Worm (Caenorhabditis elegans): ENCODE data around the gene Y111B2A.2.

Gene Y111B2A.2

DNA sequence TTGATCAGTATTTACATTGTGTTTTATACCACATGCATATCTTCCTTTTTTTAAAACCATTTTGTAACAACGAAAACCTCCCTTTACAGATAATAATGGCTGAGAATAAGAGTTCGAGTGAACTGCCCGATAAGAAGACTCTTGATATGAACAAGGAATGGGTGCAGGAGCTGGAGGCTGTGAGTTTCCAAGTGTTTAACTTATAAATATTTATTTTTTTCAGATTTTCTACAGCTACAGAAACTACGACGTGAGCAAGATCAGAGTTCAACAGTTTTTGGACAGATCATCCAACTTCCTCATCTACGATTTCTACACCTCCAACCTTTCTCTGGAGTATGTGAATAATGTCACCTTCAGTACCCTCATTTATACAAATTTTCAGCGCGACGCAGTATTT is 563 bp downstream of the Y111B2A.2 start, which contains the start of gene herd-1:
TSS of gene herd-1 (plus strand) at position 90 of the 400 bp plus-strand sequence.
- no peak for TF ChIP-seq dao-5 (tag; optimal IDR thresholded peaks at IDR 0.05)
- TF ChIP-seq W03F9.2 (tag; optimal IDR thresholded peaks at IDR 0.05) = no peak
- TF ChIP-seq him-1 (tag; optimal IDR thresholded peaks at IDR 0.05) = no peak

DNA sequence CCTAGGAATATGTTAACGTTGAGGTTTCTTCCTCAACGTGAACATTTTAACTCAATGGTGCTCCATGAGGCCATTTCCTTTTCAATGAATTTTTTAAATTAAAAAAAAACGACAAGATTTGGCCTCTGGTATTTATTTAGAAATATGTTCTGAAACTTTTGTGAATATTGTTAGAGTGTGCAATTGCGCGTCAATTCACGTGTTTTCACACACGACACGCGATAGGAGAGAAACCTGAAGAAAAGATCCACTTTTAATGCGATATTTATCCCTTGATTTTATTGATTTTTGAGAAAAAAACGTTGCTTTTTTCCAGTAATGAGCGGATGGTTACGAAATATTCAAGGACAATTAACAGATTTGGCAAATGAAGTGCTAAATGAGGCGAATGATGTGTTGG is 3.4 kb downstream of the Y111B2A.2 start, which contains the start of gene sql-1:
TSS of gene sql-1 (plus strand) at position 313 of the 400 bp plus-strand sequence.
- TF ChIP-seq dao-5 (tag; optimal IDR thresholded peaks at IDR 0.05) (no peak), him-1 (tag; optimal IDR thresholded peaks at IDR 0.05) (no peak), W03F9.2 (tag; optimal IDR thresholded peaks at IDR 0.05) (peak; percentile 9)

DNA sequence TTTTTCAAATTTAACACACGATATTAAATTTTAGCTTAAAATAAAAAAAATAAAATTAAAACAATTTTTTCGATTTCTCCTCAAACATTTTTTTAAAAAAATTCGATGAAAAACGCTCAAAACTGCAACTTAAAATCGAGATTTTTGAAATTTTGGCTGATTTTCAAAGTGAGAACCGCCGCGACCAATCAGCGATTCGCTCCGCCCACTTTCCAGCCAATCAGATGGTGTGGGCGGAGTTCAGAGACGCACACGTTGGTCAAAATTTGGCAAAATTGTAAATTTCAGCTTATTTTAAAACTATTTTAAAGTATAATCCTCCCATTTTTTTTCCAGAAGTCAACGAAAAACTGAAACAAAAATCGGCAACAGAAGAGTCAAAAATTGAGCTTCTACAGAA is 14.6 kb downstream of the Y111B2A.2 start:
- no peak for TF ChIP-seq W03F9.2 (tag; optimal IDR thresholded peaks at IDR 0.05)
- no peak for TF ChIP-seq him-1 (tag; optimal IDR thresholded peaks at IDR 0.05)
- no peak for TF ChIP-seq dao-5 (tag; optimal IDR thresholded peaks at IDR 0.05)

DNA sequence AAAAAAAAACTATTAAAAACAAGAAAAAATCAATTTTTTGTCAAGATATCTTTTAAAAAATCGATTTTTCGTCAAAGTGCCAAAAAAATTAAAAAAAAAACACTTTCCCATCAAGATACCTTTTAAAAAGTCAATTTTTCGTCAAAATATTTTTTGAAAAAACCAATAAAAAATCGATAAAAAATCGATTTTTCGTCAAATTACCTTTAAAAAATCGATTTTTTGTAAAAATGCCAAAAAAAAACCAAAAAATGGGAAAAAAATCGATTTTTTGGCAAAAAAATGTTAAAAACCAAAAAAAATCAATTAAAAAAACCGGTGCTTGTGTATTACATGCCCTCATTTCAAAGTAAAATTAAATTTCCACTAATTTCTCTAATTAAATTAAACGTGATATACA is 21.8 kb downstream of the Y111B2A.2 start:
- TF ChIP-seq dao-5 (tag; optimal IDR thresholded peaks at IDR 0.05) (no peak), W03F9.2 (tag; optimal IDR thresholded peaks at IDR 0.05) (no peak)

DNA sequence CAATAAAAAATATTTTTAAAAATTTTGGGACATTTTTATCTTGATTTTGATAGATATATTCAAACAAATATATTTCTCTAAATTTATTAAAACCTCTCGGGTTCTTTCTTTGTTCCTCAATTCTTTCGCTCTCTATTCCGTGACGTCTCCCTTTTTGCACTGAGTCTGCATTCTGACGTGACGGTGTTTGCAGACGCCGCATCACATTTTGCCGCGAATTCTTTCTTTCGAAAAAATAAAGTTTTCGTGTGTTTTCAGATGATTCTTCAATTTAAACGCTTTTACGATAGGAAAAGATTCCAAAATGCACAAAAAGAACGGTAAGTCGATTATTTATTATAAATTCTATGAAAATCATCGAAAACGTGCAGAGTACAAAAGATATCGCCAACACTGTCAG is 32.1 kb downstream of the Y111B2A.2 start:
- TF ChIP-seq dao-5 (tag; optimal IDR thresholded peaks at IDR 0.05) (no peak), W03F9.2 (tag; optimal IDR thresholded peaks at IDR 0.05) (no peak)

DNA sequence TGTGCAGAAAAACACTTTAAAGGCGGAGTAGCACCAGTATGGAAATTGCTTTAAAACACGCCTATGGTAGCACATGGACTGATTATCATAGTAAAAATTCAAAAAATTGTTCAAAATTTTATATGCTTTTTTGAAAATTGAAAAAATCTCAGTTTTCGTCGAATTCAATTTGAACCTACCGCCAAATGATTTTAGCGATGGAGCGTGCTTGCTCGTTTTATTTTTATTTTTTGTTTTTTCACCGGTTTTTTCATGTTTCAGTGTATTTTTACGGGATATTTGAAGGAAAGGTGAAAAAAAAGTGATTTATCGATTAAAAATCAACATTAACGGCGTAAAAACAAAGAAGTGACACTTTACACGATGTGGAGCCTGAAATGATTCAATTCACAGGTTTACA is 38.0 kb downstream of the Y111B2A.2 start:
- TF ChIP-seq him-1 (tag; optimal IDR thresholded peaks at IDR 0.05) = no peak
- TF ChIP-seq W03F9.2 (tag; optimal IDR thresholded peaks at IDR 0.05) = no peak
- TF ChIP-seq dao-5 (tag; optimal IDR thresholded peaks at IDR 0.05) = no peak

DNA sequence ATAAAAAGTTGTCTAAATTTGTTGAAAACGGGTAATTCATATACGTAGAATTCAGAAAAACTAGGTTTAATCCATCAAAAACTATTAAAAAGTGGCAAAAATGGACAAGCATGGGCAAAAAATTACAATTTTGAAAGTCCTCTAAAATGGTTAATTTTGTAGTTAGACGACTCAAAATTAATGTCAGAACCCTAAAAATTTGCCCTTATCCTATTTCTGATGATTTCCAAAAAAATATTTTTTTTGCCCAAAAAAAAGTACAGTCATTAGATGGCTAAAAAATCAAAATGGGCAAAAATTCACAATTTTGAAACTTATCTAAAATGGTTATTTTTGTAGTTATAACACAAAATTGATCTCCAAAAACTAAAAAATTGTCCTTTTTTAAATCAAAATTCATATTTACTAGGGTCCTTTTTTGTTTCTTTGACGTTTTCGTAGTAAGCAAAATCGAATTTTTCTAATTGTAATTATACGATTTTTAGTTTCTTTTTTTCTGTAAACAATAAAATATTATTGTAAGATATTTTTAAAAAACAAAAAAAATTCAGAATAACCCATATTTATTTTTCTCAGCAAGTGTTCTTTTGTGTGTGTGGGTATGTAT is 41.5 kb downstream of the Y111B2A.2 start:
- no peak for TF ChIP-seq him-1 (tag; optimal IDR thresholded peaks at IDR 0.05)
- TF ChIP-seq W03F9.2 (tag; optimal IDR thresholded peaks at IDR 0.05) = no peak
- TF ChIP-seq dao-5 (tag; optimal IDR thresholded peaks at IDR 0.05) = no peak

DNA sequence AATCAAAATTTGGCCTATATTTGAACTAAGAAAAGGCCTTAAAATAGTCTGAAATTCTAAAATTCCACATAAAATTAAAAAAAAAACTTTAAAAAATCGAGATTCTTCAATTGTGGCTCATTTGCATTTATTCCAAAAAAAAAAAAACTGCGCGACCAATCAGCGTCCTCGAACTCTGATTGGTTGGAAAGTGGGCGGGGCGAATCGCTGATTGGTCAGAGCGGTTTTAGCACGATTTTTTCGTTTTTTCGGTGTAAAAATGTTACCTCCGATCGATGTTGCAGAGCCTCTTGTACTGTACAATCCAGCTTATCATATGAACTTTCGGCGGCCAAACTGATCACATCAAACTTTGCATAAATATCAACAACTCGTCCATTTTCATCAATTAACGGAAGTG is 44.5 kb downstream of the Y111B2A.2 start:
- TF ChIP-seq dao-5 (tag; optimal IDR thresholded peaks at IDR 0.05) (no peak), W03F9.2 (tag; optimal IDR thresholded peaks at IDR 0.05) (no peak), him-1 (tag; optimal IDR thresholded peaks at IDR 0.05) (no peak)

DNA sequence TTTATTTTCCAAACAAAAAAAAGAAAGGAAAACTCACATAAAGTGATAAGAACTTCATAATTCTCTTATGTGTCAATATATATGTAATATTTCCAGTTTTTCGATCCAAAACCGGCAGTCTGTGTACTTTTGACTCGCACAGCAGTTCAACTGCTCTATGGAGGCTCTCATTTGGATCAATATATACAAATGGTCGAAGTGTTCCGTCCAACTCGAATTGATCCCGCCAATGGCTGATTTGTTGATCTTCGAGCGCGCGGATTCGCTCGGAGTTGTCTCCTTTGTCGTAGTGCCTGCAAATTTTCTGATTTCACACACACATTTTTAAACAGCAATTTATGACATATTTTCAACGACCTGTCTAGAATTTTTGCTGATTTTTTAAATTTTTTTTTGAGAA is 46.8 kb downstream of the Y111B2A.2 start:
- TF ChIP-seq W03F9.2 (tag; optimal IDR thresholded peaks at IDR 0.05) (no peak), him-1 (tag; optimal IDR thresholded peaks at IDR 0.05) (no peak), dao-5 (tag; optimal IDR thresholded peaks at IDR 0.05) (no peak)

All from whole organism, L4/young adult.